Fruit fly (Drosophila melanogaster) whole organism: ENCODE data around the gene CG17329.

Experiments used
- CG8478 ChIP-seq: fragments of >200 bp; optimal IDR thresholded peaks from 2 replicates; lab custom pipeline; 2018; ENCODE audit warnings: inconsistent platforms
- Dll ChIP-seq: fragments of >200 bp; optimal IDR thresholded peaks from 2 replicates; lab custom pipeline; 2017
- EcR ChIP-seq, 2 experiments: fragments of >200 bp; optimal IDR thresholded peaks; 2 replicates each; lab custom pipeline; 2017; ENCODE audit warnings: missing biosample characterization in 2 of 2, missing genetic modification characterization in 2 of 2, missing genetic modification reagents in 2 of 2
- pan ChIP-seq: fragments of >200 bp; optimal IDR thresholded peaks from 2 replicates; lab custom pipeline; 2017
- psq ChIP-seq: fragments of >200 bp; optimal IDR thresholded peaks from 2 replicates; lab custom pipeline; 2017
- usp ChIP-seq: fragments of >200 bp; optimal IDR thresholded peaks from 2 replicates; lab custom pipeline; 2017; ENCODE audit warnings: missing biosample characterization, missing genetic modification characterization, mixed read lengths

CG17329 gene

DNA sequence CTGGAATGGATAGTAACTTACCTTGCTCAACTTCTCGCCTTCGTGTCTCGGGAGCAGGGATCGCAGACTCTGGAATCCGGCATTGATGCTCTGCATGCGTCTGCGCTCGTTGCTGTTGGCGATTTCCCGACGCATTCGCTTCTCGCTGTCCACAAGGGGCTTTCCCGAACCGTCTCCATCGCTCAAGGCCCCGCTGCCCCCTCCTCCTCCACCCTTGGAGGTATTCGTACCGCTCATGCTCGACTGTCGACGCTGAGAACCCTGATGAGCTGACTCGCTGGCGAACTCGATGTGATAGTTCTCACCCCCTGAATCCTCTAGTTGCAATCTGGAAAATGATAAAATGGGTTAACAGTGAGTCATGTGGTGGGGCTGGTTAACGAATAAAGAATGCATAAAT, 12.2 kb upstream of the CG17329 start:
- TF ChIP-seq usp, result no peak
- no peak for TF ChIP-seq pan (lab: Kevin White, UChicago)
- TF ChIP-seq CG8478 (lab: Kevin White, UChicago), result no peak
- TF ChIP-seq psq (lab: Kevin White, UChicago), result no peak
- TF ChIP-seq EcR (GFP tag; optimal IDR thresholded peaks at IDR 0.05; lab: Kevin White, UChicago), result no peak
- no peak for TF ChIP-seq Dll (lab: Kevin White, UChicago)

DNA sequence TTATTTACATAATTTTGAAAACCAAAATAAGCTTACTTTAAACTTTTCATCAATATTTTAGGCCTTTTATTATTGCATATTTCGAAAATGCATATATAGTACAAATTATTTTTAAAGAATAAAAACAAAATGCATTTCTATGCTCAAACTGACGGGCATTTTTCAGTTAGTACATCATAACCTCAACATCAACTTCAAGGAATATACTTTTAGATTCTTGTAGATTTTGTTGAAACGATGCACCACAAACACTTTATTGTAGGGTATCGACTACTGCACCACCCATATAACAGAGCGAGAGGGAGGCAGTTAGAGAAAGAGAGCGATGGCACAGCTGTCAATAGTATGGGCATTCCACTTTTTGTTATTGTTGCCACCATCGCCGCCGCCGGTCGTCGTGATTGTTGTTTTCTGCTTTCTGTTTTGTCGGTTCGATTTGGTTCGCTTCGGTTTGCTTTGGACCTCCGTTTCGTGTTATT, 11.3 kb upstream of the CG17329 start:
- TF ChIP-seq psq (lab: Kevin White, UChicago) (no peak), Dll (lab: Kevin White, UChicago) (no peak), pan (lab: Kevin White, UChicago) (no peak), usp (no peak), EcR (GFP tag; optimal IDR thresholded peaks at IDR 0.05; lab: Kevin White, UChicago) (no peak), CG8478 (lab: Kevin White, UChicago) (no peak)

DNA sequence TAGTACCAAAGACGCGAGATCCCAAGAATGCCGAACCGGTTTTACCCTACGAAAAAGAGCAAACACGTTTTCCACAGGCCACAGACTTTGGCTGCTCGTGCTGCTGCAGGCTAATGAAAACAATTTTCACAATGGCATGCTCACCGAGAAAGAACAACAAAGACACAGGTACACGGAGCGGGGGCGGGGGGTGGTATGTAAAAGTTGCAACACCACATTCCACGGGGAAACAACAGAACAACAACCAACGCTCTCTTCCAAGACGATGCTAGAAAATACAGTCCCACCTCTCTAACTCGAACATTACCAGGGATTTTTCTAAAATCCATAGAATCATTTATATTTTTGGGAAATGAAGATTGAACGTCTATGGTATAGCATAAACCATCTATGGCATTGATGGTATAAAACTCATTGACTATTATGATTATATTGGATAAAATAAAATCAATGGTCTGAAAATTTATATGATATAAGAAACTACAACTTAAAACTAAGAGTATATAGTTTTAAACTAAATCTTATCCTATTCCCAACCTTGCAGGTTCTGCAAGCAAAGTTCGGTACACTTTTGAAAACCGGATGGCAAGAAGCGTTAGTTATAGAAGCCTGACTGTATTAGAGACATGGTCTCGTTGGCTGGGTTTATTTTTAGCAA, 9.5 kb upstream of the CG17329 start:
- TF ChIP-seq Dll (lab: Kevin White, UChicago) (peak; percentile 45), psq (lab: Kevin White, UChicago) (no peak)

DNA sequence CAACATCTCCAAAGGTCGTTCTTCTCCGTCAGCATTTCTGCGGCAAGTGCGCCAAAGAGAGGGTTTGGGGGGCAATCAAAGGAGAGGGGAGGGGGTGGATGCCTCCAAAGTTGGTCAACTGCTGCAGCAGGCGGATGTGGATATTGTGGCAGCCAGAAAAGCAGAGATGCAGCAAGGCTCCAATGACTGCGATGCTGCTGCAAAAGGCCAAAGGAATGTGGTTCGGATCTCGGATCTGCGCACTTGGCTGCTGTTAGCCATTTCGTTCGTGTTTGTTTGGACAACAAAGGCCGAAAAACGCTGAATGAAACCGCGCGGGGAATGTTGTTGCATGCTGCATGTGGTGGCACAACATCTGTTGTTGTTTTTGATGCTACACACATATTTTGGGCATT, 9.0 kb upstream of the CG17329 start:
- TF ChIP-seq usp, result no peak
- no peak for TF ChIP-seq CG8478 (lab: Kevin White, UChicago)
- peak in 1 of 2 experiments; percentile 78 for TF ChIP-seq EcR (GFP tag; optimal IDR thresholded peaks at IDR 0.05; lab: Kevin White, UChicago)
- TF ChIP-seq psq (lab: Kevin White, UChicago), result no peak
- TF ChIP-seq pan (lab: Kevin White, UChicago), result no peak
- no peak for TF ChIP-seq Dll (lab: Kevin White, UChicago)

DNA sequence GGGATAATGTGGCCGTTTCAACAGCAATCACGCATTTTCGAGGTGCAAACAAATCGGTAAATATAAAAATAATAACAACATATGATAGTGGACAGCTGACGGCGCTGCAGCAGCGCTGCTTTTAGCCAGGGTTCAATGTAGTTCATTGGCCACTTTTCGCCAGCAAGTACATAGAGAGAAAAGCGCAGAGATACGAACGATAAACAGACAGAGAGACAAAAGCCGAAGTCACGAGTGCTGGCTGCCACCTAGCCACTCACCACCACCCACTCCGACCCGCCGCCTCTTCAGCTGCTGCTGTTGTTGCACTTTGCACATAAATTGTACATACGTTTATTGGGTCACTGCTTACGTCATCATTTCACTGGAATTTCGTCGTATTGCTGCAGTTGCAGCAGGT, 8.2 kb upstream of the CG17329 start:
- no peak for TF ChIP-seq Dll (lab: Kevin White, UChicago)
- peak in 1 of 2 experiments; percentile 15 for TF ChIP-seq EcR (GFP tag; optimal IDR thresholded peaks at IDR 0.05; lab: Kevin White, UChicago)

DNA sequence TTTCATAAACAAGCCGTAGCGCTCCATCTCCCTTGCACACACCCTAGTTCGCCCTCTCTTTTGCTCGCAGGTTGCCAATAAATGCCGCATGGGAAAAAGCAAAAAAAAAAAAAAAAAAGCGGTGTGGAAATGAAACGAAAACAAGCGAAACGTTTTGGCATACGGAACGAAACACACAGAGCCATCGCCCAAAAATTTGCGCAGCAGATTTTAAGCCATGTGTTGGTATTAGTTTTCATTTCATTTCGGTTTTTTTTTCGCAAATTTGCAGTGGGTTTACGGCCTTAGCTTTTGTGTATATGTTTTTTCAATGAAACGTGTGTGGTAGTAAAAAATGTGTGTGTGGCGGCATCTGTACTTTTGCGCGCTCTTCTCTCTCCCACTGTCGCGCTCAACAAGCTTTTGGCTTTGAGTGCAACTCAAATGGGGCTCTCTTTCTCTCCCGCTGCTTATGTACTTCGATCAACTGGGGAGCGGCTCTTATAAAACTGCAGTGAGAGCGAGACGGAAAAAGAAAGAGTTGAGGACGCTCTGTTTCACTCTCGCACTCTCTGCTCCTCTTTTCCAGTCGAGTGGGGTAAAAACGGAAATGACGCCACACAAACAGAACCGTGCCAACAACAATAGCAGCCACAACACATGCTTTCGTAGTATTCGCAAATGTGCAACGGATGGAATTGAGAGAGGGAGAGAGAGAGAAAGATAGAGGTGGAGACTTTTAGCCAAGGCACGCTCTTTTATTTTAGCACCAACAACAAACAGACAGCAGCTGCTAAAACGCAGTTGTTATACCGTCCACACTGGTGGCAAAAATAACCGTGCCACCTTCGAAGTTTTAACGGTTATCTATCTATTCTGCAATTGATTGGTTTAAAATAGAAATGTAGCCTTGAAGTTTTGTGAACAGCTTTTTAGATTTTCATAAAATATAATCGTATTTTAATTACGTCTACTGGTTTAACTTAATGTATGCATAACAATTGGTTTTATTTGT, 6.5 kb upstream of the CG17329 start:
- TF ChIP-seq usp (no peak), Dll (lab: Kevin White, UChicago) (peak; percentile 76), CG8478 (lab: Kevin White, UChicago) (peak; percentile 58), EcR (GFP tag; optimal IDR thresholded peaks at IDR 0.05; lab: Kevin White, UChicago) (peak in 1 of 2 experiments; percentile 45), psq (lab: Kevin White, UChicago) (no peak), pan (lab: Kevin White, UChicago) (no peak)

DNA sequence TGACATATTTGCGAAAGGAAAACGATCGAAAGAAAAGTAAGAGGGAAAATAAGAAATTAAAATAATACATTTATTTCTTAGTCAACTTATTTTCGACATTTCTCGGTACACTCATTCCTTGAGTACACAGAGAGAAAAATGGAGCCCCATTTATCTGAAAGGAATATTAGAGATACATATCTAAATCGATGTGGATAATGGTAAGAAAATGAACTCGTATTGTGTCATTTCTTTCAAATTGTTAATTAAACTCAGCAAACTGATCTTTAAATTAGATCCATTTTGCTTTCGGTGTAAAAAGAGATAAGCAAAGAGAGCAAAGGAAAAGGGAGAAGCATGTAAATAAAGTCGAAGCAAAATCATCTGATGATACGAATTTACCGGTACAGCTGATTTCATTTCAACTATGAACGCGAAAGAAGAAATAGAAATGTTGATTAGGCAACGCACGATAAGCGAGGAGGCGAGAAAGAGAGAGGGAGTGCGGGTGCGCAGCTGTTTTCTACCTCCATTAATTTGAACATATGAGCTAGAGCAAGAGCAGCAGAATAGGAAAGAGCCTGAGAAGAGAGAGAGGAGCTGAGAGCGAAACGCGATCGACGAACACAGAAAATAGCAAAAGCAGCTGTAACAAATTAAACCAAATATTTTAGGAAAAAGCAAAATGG, 5.3 kb upstream of the CG17329 start:
- TF ChIP-seq Dll (lab: Kevin White, UChicago) (no peak), psq (lab: Kevin White, UChicago) (no peak), pan (lab: Kevin White, UChicago) (no peak), EcR (GFP tag; optimal IDR thresholded peaks at IDR 0.05; lab: Kevin White, UChicago) (no peak), CG8478 (lab: Kevin White, UChicago) (no peak), usp (no peak)

DNA sequence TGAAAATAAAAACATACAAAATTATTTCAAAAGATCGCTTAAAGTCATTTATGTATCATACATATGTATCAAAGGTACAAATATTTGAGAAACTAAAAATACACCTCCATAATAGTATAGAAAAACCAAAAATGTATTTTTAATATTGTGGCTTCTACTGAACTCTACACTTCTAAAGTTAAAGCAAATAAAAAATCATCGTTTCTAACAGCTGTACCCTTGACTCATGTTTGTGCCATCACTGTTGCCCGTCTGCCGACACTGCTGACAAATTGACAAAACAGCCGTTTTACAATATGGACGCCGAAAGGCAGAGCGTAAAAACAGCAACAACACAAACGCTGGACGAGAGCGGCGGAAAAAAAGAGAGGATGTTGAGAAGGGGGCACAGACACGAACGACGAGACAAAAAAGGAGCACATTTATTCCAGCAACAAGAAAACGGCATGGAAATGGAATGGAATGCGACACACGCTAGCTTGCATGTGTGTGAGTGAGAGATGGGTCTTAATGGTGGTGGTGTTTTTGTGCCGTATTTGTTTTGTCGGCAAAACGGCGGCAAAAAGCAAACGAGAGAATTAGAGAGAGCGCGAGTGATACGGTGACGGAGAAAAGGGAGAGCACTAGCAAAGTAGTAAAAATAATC, 4.6 kb upstream of the CG17329 start:
- TF ChIP-seq pan (lab: Kevin White, UChicago) (no peak), usp (no peak), Dll (lab: Kevin White, UChicago) (peak; percentile 67)

DNA sequence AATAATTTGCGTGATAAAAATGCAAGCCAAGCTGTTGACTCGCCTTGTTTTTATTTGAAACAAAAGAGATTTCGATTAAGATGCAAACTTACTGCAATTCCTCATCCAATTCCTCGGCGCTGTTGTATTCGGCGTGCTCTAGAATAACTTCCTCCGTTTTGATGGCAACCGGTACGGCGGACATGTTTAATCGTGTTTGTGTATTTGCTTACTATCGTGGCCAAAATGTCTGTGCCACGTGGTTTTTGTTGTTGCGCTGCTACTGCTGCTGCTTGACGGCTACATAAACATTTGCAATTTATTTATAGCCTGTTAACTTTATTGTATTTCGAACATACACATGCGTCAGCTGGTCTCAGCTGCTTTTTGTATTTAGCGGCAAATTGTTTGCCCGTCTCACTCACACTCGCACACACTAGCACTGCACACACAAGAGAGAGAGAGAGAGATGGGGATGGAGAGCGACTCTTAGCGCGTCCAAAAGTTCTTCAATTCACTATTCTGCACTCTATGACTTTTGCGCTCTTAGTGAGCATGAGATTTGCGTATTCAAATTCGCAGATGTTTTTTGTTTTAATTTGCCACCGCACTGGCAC, 4.0 kb upstream of the CG17329 start:
- TF ChIP-seq CG8478 (lab: Kevin White, UChicago), result no peak
- TF ChIP-seq Dll (lab: Kevin White, UChicago), result no peak
- TF ChIP-seq usp, result no peak
- no peak for TF ChIP-seq psq (lab: Kevin White, UChicago)
- no peak for TF ChIP-seq pan (lab: Kevin White, UChicago)
- no peak for TF ChIP-seq EcR (GFP tag; optimal IDR thresholded peaks at IDR 0.05; lab: Kevin White, UChicago)

DNA sequence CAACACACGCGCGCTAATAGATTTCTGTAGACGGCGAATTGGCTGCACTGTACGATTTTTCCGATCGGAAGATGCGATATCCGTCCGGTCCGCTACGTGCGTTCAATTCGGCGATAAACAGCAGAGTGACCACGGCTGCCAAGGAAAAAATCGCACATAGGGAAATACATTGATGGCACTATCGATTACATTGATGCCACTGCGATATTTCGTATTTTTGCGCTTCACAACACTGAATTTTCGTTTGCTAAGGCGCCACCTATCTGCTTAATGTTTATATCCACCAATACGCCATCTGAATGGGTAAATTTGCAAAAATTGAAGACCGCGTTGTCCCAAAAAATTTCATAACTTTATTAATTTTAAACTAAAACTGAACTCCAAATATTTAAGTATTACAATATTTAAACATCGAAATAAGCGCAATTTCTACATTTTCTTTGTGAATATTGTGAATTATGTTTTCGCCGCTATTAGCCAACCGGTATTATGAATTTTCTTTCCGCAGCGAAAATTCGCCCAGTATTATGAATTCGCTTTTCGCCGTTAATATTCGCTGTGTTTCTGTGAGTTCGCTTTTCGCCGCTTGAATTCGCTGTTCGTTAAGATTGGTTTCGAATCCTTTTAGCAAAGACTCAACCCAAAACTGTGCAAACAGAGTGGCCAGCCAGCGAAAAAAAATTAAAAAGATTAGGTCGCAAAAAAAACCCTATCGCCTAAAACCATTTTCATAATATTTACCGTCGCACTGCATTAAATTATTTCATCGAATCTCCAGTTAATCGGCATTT, 3.3 kb upstream of the CG17329 start, which contains the start of the genes crp and pkaap:
TSS of gene crp (minus strand) at position 129 of the 791 bp plus-strand sequence.
TSS of gene pkaap (plus strand) at position 689 of the 791 bp plus-strand sequence.
- TF ChIP-seq usp, result no peak
- TF ChIP-seq psq (lab: Kevin White, UChicago), result no peak
- TF ChIP-seq pan (lab: Kevin White, UChicago), result no peak
- no peak for TF ChIP-seq EcR (GFP tag; optimal IDR thresholded peaks at IDR 0.05; lab: Kevin White, UChicago)
- TF ChIP-seq CG8478 (lab: Kevin White, UChicago), result no peak
- TF ChIP-seq Dll (lab: Kevin White, UChicago), result no peak
